Worm (Caenorhabditis elegans) whole organism, L1 larva: ENCODE measurements around the gene K08E7.8.

Source experiments
- egl-27 ChIP-seq, 2 experiments: fragments of 150-350 bp in 1 of 2; sonication (generic microtip); optimal IDR thresholded peaks; 3 replicates each; lab custom pipeline; 2017 to 2018; ENCODE audit warnings: missing biosample characterization in 2 of 2, missing genetic modification characterization in 2 of 2, missing genetic modification reagents in 2 of 2
- hlh-4 ChIP-seq: sonication (generic microtip); optimal IDR thresholded peaks from 2 replicates; lab custom pipeline; 2016; ENCODE audit warnings: mild to moderate bottlenecking, missing genetic modification characterization, missing compliant biosample characterization
- unc-30 ChIP-seq: sonication (generic microtip); optimal IDR thresholded peaks from 2 replicates; lab custom pipeline; 2017; ENCODE audit warnings: missing biosample characterization, missing genetic modification characterization

DNA sequence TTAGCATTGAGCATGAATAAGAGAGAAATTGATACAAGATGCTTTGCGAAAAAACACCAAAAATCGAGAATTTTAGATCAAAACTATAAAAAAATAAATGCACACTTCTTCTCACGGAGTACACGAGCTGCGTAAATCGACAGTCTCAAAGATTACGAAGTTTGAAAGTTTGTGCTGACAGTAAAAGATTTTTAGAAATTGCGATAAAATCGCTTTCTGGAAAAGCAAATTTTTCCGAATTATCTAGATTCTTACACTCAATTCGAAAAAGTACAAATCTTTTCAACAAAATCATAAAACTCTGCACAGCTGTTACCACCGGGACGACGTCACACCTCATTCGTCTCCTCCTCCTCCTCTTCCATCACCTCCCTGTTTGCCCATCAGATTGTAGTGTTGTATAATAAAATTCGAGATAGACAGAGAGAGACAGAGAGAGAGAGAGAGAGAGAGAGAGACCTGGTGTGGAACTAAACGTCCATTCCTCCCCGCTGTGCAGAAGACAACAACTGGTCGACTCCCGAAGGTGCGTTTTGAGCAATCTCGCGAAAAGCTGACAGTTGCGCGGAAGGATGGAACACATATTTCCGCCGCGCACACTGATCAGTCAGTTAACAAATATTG lies 29.4 kb upstream of the K08E7.8 start:
- TF ChIP-seq hlh-4 (tag; lab: Kevin White, UChicago), result no peak
- no peak for TF ChIP-seq unc-30 (tag; lab: Kevin White, UChicago)
- no peak for TF ChIP-seq egl-27 (tag; optimal IDR thresholded peaks at IDR 0.05; lab: Kevin White, UChicago)
